Fruit fly (Drosophila melanogaster) whole organism, pupa: ENCODE measurements around the gene Jwa.

Experiments used
- CG10348 ChIP-seq: fragments of 200-800 bp; sonication (Bioruptor generic); IDR thresholded peaks from 2 replicates; pipeline ENCODE4 v1.3.6; 2022; ENCODE audit warnings: missing biosample characterization, missing genetic modification characterization
- CG13204 ChIP-seq: fragments of 200-800 bp; sonication (Bioruptor generic); optimal IDR thresholded peaks from 2 replicates; lab custom pipeline; 2018; ENCODE audit warnings: missing biosample characterization, mild to moderate bottlenecking, missing genetic modification characterization, moderate library complexity
- CG15710 ChIP-seq: fragments of 200-800 bp; sonication (Bioruptor generic); optimal IDR thresholded peaks from 2 replicates; lab custom pipeline; 2018; ENCODE audit warnings: missing biosample characterization, mild to moderate bottlenecking, missing genetic modification characterization, moderate library complexity
- CG4496 ChIP-seq: fragments of 200-800 bp; sonication (Bioruptor generic); IDR thresholded peaks from 3 replicates; pipeline ENCODE4 v1.3.6; 2022; ENCODE audit warnings: missing biosample characterization, missing genetic modification characterization
- CG8159 ChIP-seq: fragments of 200-800 bp; sonication (Bioruptor generic); optimal IDR thresholded peaks from 3 replicates; lab custom pipeline; 2018; ENCODE audit warnings: missing biosample characterization, mild to moderate bottlenecking, missing genetic modification characterization, moderate library complexity
- EcR ChIP-seq: fragments of 200-800 bp; sonication (Bioruptor generic); optimal IDR thresholded peaks from 3 replicates; lab custom pipeline; 2019; ENCODE audit warnings: missing biosample characterization, missing genetic modification characterization, mild to moderate bottlenecking, moderate library complexity, missing genetic modification reagents
- Ets98B ChIP-seq: fragments of 200-800 bp; sonication (Bioruptor generic); IDR thresholded peaks from 2 replicates; pipeline ENCODE4 v1.3.6; 2022; ENCODE audit warnings: missing biosample characterization, missing genetic modification characterization
- Pif1A ChIP-seq: fragments of 200-800 bp; sonication (Bioruptor generic); optimal IDR thresholded peaks from 3 replicates; lab custom pipeline; 2016; ENCODE audit warnings: missing biosample characterization, missing genetic modification characterization
- Pif1B ChIP-seq: fragments of 200-800 bp; sonication (Bioruptor generic); optimal IDR thresholded peaks from 3 replicates; lab custom pipeline; 2016; ENCODE audit warnings: missing biosample characterization, missing genetic modification characterization
- fd96Ca ChIP-seq: fragments of 200-800 bp; sonication (Bioruptor generic); IDR thresholded peaks from 3 replicates; pipeline ENCODE4 v1.3.6; 2022; ENCODE audit warnings: missing biosample characterization, missing genetic modification characterization

dm6 chr2L:18732760-18733530, 27.4 kb upstream of the Jwa start:
- TF ChIP-seq CG15710 (tag; lab: Kevin White, UChicago) = no peak
- no peak for TF ChIP-seq CG8159 (tag; lab: Kevin White, UChicago)
- peak; percentile 11; the same call in 1 of the 3 replicates for TF ChIP-seq fd96Ca
- TF ChIP-seq CG4496 (GFP tag; lab: Robert Waterston, UW) = peak; percentile 91
- peak; percentile 19; the same call in 1 of the 2 replicates for TF ChIP-seq CG10348
- TF ChIP-seq Ets98B = no peak; the same call in 1 of the 2 replicates
- no peak for TF ChIP-seq EcR (GFP tag; lab: Kevin White, UChicago)
- peak; percentile 38 for TF ChIP-seq Pif1A (GFP tag; lab: Kevin White, UChicago)
- TF ChIP-seq Pif1B (GFP tag; lab: Kevin White, UChicago) = no peak
- TF ChIP-seq CG13204 (GFP tag; lab: Kevin White, UChicago) = peak; percentile 97
